Fruit fly (Drosophila melanogaster): ENCODE data around the gene Tk.

DNA sequence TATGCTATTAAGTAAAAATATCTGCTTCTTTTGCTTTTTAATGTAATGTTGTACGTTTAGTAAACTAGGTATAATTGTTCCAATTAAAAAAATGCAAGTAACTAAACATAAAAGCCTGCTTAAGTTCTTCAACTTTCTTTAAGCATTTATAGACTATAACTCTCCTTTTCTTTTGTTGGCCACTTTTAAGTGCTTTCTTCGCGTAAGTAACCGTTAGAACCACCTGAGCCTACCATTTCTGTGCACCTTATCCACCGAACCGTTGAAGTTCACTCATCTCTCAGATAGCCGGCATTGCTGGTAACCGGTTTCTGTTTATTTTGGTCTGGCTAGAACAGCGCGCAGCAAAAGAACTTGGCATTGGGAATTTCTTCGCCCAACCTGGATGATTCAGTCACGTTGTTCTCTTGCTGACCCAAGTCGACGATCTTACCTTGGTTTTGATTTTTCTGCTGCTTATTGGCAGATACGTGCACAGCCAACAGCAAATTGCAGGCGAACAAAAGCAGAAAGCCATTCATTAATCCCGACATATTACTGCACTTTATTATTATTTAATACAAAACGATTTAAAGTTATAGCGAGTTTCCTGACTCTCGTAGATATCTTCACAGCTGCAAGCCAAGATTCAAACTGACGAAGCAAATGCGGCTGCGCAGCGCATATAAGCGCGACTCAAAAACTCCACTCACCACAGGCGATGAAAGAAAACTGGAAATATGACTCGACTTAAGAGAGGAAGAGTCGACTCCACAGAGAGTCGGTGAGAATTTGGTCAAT is 28.5 kb downstream of the Tk start, which contains the start of gene CG10005:
- TF ChIP-seq Pif1A (GFP tag; optimal IDR thresholded peaks at IDR 0.05) (no peak), CG34367 (tag; optimal IDR thresholded peaks at IDR 0.05) (no peak), CG14655 (GFP tag; optimal IDR thresholded peaks at IDR 0.05) (no peak), CG13204 (GFP tag; optimal IDR thresholded peaks at IDR 0.05) (no peak), CG10348 (GFP tag; IDR thresholded peaks at IDR 0.05) (no peak), CG9948 (tag; optimal IDR thresholded peaks at IDR 0.05) (no peak), Pif1B (GFP tag; optimal IDR thresholded peaks at IDR 0.05) (peak; percentile 25), EcR (GFP tag; optimal IDR thresholded peaks at IDR 0.05) (peak; percentile 95), CG8159 (tag; optimal IDR thresholded peaks at IDR 0.05) (no peak), D1 (tag; optimal IDR thresholded peaks at IDR 0.05) (no peak), CG17806 (tag; optimal IDR thresholded peaks at IDR 0.05) (no peak)
